Fruit fly (Drosophila melanogaster): Measurements from ENCODE around the gene Mhc.

Mhc gene

dm6 chr2L:16743055-16743805 lies 23.1 kb upstream of the Mhc start, which contains the start of the genes LSm7 and BuGZ (continued):
- TF ChIP-seq Camta (GFP tag; optimal IDR thresholded peaks at IDR 0.05) (peak; percentile 25), Pdp1 (GFP tag; optimal IDR thresholded peaks at IDR 0.05) (peak; percentile 14 to 77), CG10654 (GFP tag; optimal IDR thresholded peaks at IDR 0.05) (no peak), CG15269 (tag; optimal IDR thresholded peaks at IDR 0.05) (no peak), Sry-δ (GFP tag; optimal IDR thresholded peaks at IDR 0.05) (peak; percentile 63), CG16815 (GFP tag; optimal IDR thresholded peaks at IDR 0.05) (no peak), Nf-YB (GFP tag; optimal IDR thresholded peaks at IDR 0.05) (no peak), CG14710 (tag; optimal IDR thresholded peaks at IDR 0.05) (peak; percentile 82), org-1 (GFP tag; optimal IDR thresholded peaks at IDR 0.05) (no peak), D (optimal IDR thresholded peaks at IDR 0.05) (no peak), D (GFP tag; optimal IDR thresholded peaks at IDR 0.05) (peak; percentile 29), CG33213 (GFP tag; optimal IDR thresholded peaks at IDR 0.05) (peak; percentile 58), Vsx1 (GFP tag; optimal IDR thresholded peaks at IDR 0.05) (no peak), Dref (GFP tag; IDR thresholded peaks at IDR 0.05) (peak; percentile 66), onecut (GFP tag; IDR thresholded peaks at IDR 0.05) (peak; percentile 70; the same call in 1 of the 2 replicates), CG9215 (GFP tag; IDR thresholded peaks at IDR 0.05) (no peak), CG9932 (GFP tag; IDR thresholded peaks at IDR 0.05) (no peak), CG10543 (GFP tag; optimal IDR thresholded peaks at IDR 0.05) (peak; percentile 12), H2.0 (GFP tag; IDR thresholded peaks at IDR 0.05) (no peak), CG10979 (tag; optimal IDR thresholded peaks at IDR 0.05) (peak; percentile 55), Med (GFP tag) (peak; percentile 90), gfzf (GFP tag; optimal IDR thresholded peaks at IDR 0.05) (peak; percentile 83), Hsf (GFP tag; optimal IDR thresholded peaks at IDR 0.05) (peak; percentile 38), fu2 (GFP tag; optimal IDR thresholded peaks at IDR 0.05) (no peak), CG30431 (GFP tag; optimal IDR thresholded peaks at IDR 0.05) (no peak), CG4617 (GFP tag; optimal IDR thresholded peaks at IDR 0.05; ENCODE audit: borderline replicate concordance) (peak; percentile 51), Blimp-1 (GFP tag; optimal IDR thresholded peaks at IDR 0.05) (no peak), fd102C (GFP tag; optimal IDR thresholded peaks at IDR 0.05) (peak; percentile 35), CG4820 (GFP tag; optimal IDR thresholded peaks at IDR 0.05) (peak; percentile 23), gsb-n (tag; optimal IDR thresholded peaks at IDR 0.05) (no peak), Dfd (GFP tag; optimal IDR thresholded peaks at IDR 0.05) (no peak), CkIIα-i1 (GFP tag; IDR thresholded peaks at IDR 0.05) (no peak), BtbVII (GFP tag; optimal IDR thresholded peaks at IDR 0.05) (peak; percentile 8), ato (GFP tag; IDR thresholded peaks at IDR 0.05; ENCODE audit: partially characterized antibody) (no peak), CG4707 (GFP tag; optimal IDR thresholded peaks at IDR 0.05) (no peak), CG32532 (GFP tag; IDR thresholded peaks at IDR 0.05) (peak; percentile 34; the same call in 1 of the 2 replicates), CG15073 (GFP tag; optimal IDR thresholded peaks at IDR 0.05) (no peak), CrebB (tag; optimal IDR thresholded peaks at IDR 0.05) (no peak), CG8359 (GFP tag; optimal IDR thresholded peaks at IDR 0.05; ENCODE audit: borderline replicate concordance) (no peak), tll (GFP tag; optimal IDR thresholded peaks at IDR 0.05) (no peak), psq (GFP tag; optimal IDR thresholded peaks at IDR 0.05) (peak; percentile 3), Ssrp (tag; optimal IDR thresholded peaks at IDR 0.05) (no peak), CG30020 (tag; optimal IDR thresholded peaks at IDR 0.05) (peak; percentile 63), az2 (GFP tag; optimal IDR thresholded peaks at IDR 0.05) (peak; percentile 37), CG12391 (tag; optimal IDR thresholded peaks at IDR 0.05) (no peak), mam (GFP tag; optimal IDR thresholded peaks at IDR 0.05) (no peak), MBD-R2 (GFP tag; IDR thresholded peaks at IDR 0.05) (peak; percentile 74), CG2202 (tag; optimal IDR thresholded peaks at IDR 0.05) (no peak), CG14441 (GFP tag; IDR thresholded peaks at IDR 0.05) (0 out of 2 replicates have a peak, but pooled peaks have one; percentile 14)

Data from whole organism, embryonic.